Worm (Caenorhabditis elegans): ENCODE results near the gene T25E12.14.

- TF ChIP-seq flt-1 (GFP tag; IDR thresholded peaks at IDR 0.05) = no peak
- no peak for TF ChIP-seq ztf-23 (GFP tag; IDR thresholded peaks at IDR 0.05)
- TF ChIP-seq T22C8.4 (GFP tag; IDR thresholded peaks at IDR 0.05) = no peak
Measured at ce11 chrV:16713797-16714196, 13.2 kb upstream of the T25E12.14 start.
